Worm (Caenorhabditis elegans) whole organism, early embryonic: Measurements from ENCODE around the gene srh-292.

Source experiments
- F13C5.2 ChIP-seq: sonication (generic microtip); optimal IDR thresholded peaks from 2 replicates; lab custom pipeline; 2017; ENCODE audit warnings: mild to moderate bottlenecking, missing genetic modification characterization, inconsistent platforms, missing compliant biosample characterization
- aly-1 ChIP-seq: sonication (generic microtip); optimal IDR thresholded peaks from 2 replicates; lab custom pipeline; 2016; ENCODE audit warnings: missing genetic modification characterization, missing compliant biosample characterization
- ama-1 ChIP-seq: fragments of 150-350 bp; optimal IDR thresholded peaks from 2 replicates; lab custom pipeline; 2014
- ceh-13 ChIP-seq: fragments of 200-800 bp; sonication (Bioruptor generic); optimal IDR thresholded peaks from 2 replicates; lab custom pipeline; 2018; ENCODE audit warnings: mild to moderate bottlenecking, missing genetic modification characterization, missing compliant biosample characterization
- ceh-36 ChIP-seq: sonication (generic microtip); optimal IDR thresholded peaks from 2 replicates; lab custom pipeline; 2016; ENCODE audit warnings: missing genetic modification characterization, inconsistent platforms, missing compliant biosample characterization
- flt-1 ChIP-seq: fragments of 200-800 bp; sonication (Bioruptor generic); IDR thresholded peaks from 2 replicates; pipeline ENCODE4 v1.3.6; 2022; ENCODE audit warnings: missing genetic modification characterization, missing compliant biosample characterization
- hmbx-1 ChIP-seq: sonication (generic microtip); optimal IDR thresholded peaks from 2 replicates; lab custom pipeline; 2016; ENCODE audit warnings: mild to moderate bottlenecking, missing genetic modification characterization, missing compliant biosample characterization
- pes-1 ChIP-seq: fragments of 200-800 bp; sonication (Bioruptor generic); IDR thresholded peaks from 2 replicates; pipeline ENCODE4 v1.3.6; 2022; ENCODE audit warnings: missing genetic modification reagents, missing genetic modification characterization, missing compliant biosample characterization
- sea-1 ChIP-seq: fragments of 200-800 bp; sonication (Bioruptor generic); conservative IDR thresholded peaks from 2 replicates; pipeline ENCODE4 v1.3.6; 2022; ENCODE audit warnings: missing genetic modification characterization, missing compliant biosample characterization
- tbx-11 ChIP-seq: fragments of 200-800 bp; sonication (Bioruptor generic); IDR thresholded peaks from 2 replicates; pipeline ENCODE4 v1.3.6; 2022; ENCODE audit warnings: missing genetic modification characterization, missing compliant biosample characterization

DNA sequence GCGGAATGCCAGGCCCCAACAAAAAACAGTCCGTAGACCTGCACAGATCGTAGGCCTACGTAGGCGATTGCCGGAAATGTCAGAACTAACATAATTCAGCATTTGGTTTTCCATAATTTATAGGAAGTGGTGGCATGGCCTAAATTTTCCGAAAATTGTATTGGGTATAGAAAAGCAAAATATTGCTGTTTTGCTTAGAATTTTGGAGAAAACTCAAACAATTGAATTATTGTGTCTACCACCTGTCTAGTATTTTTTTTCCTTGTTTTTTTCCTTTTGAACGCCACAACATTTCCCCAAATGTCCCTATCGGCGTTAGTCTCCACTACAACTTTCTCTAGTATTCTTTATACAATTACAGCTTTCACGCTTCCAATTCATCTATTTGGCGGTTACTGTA is 35.3 kb upstream of the srh-292 start, which contains the start of gene srh-284:
- no peak for TF ChIP-seq aly-1 (tag; lab: Kevin White, UChicago)
- no peak for TF ChIP-seq tbx-11 (GFP tag; lab: Robert Waterston, UW)
- TF ChIP-seq sea-1, result no peak
- no peak for TF ChIP-seq ceh-13 (GFP tag; lab: Kevin White, UChicago)
- TF ChIP-seq ama-1, result no peak
- no peak for TF ChIP-seq ceh-36
- no peak for TF ChIP-seq hmbx-1 (tag; lab: Kevin White, UChicago)
- TF ChIP-seq flt-1 (GFP tag; lab: Robert Waterston, UW), result no peak
- no peak for TF ChIP-seq F13C5.2 (tag; lab: Kevin White, UChicago)
- TF ChIP-seq pes-1, result no peak
